Fruit fly (Drosophila melanogaster): ENCODE data around the gene CG1116.

Gene CG1116

dm6 chr3R:5211901-5212758 is 7.3 kb upstream of the CG1116 start (continued):
- peak; percentile 74 for TF ChIP-seq Xbp1 (GFP tag; optimal IDR thresholded peaks at IDR 0.05)
- peak; percentile 63 for TF ChIP-seq Usf (GFP tag; optimal IDR thresholded peaks at IDR 0.05)
- peak; percentile 40; the same call in 1 of the 2 replicates for TF ChIP-seq ap (GFP tag; IDR thresholded peaks at IDR 0.05)
- peak in 1 of 2 experiments; percentile 48 for TF ChIP-seq insv (GFP tag; optimal IDR thresholded peaks at IDR 0.05)
- TF ChIP-seq Asciz (GFP tag; optimal IDR thresholded peaks at IDR 0.05) = peak; percentile 8
- peak; percentile 18 for TF ChIP-seq lov (optimal IDR thresholded peaks at IDR 0.05)
- TF ChIP-seq lov (GFP tag; IDR thresholded peaks at IDR 0.05) = peak; percentile 82; the same call in 2 of the 3 replicates
- peak; percentile 82 for TF ChIP-seq CG17328 (GFP tag; IDR thresholded peaks at IDR 0.05)
- TF ChIP-seq Neu2 (GFP tag; optimal IDR thresholded peaks at IDR 0.05; ENCODE audit: borderline replicate concordance) = peak; percentile 90
- TF ChIP-seq cato (GFP tag; optimal IDR thresholded peaks at IDR 0.05; ENCODE audit: borderline replicate concordance) = peak; percentile 46
- TF ChIP-seq trh (GFP tag; optimal IDR thresholded peaks at IDR 0.05) = peak; percentile 53
- no peak for TF ChIP-seq CG4360 (GFP tag; IDR thresholded peaks at IDR 0.05)
- TF ChIP-seq CG9727 (GFP tag; optimal IDR thresholded peaks at IDR 0.05) = peak; percentile 96
- TF ChIP-seq Mes4 (GFP tag; optimal IDR thresholded peaks at IDR 0.05) = peak; percentile 72
- TF ChIP-seq Atf-2 (GFP tag; optimal IDR thresholded peaks at IDR 0.05) = peak; percentile 85
- peak; percentile 40 for TF ChIP-seq HLH54F (GFP tag; optimal IDR thresholded peaks at IDR 0.05)
- no peak for TF ChIP-seq Aef1 (GFP tag; IDR thresholded peaks at IDR 0.05)
- peak; percentile 45 for TF ChIP-seq kay (GFP tag; optimal IDR thresholded peaks at IDR 0.05)
- peak; percentile 44 for TF ChIP-seq CG11723 (GFP tag; optimal IDR thresholded peaks at IDR 0.05)
- no peak for TF ChIP-seq CG7963 (GFP tag; IDR thresholded peaks at IDR 0.05; ENCODE audit: partially characterized antibody)
- peak; percentile 24; the same call in 1 of the 3 replicates for TF ChIP-seq CG14050 (GFP tag; IDR thresholded peaks at IDR 0.05)
- TF ChIP-seq CG10654 (GFP tag; optimal IDR thresholded peaks at IDR 0.05) = peak; percentile 52
- TF ChIP-seq chm (GFP tag; IDR thresholded peaks at IDR 0.05) = peak; percentile 60; the same call in 1 of the 2 replicates
- TF ChIP-seq ERR (GFP tag; optimal IDR thresholded peaks at IDR 0.05) = no peak
- peak; percentile 95 for TF ChIP-seq CG10979 (tag; optimal IDR thresholded peaks at IDR 0.05)
- peak; percentile 62 for TF ChIP-seq TFAM (GFP tag; optimal IDR thresholded peaks at IDR 0.05)
- TF ChIP-seq CG3838 (GFP tag; optimal IDR thresholded peaks at IDR 0.05) = no peak
- TF ChIP-seq Kr (GFP tag; optimal IDR thresholded peaks at IDR 0.05) = peak; percentile 95
- peak; percentile 24 for TF ChIP-seq CG8281 (tag; optimal IDR thresholded peaks at IDR 0.05)
- peak; percentile 52 for TF ChIP-seq CG18599 (GFP tag; optimal IDR thresholded peaks at IDR 0.05)
- no peak for TF ChIP-seq mirr (GFP tag; optimal IDR thresholded peaks at IDR 0.05)
- no peak for TF ChIP-seq CG9215 (GFP tag; IDR thresholded peaks at IDR 0.05)
- no peak for TF ChIP-seq Bteb2 (GFP tag; optimal IDR thresholded peaks at IDR 0.05)
- peak; percentile 70 for TF ChIP-seq CG1529 (GFP tag; optimal IDR thresholded peaks at IDR 0.05)
- TF ChIP-seq GATAe (GFP tag; conservative IDR thresholded peaks at IDR 0.05) = no peak
- TF ChIP-seq CG10267 (tag; optimal IDR thresholded peaks at IDR 0.05) = peak; percentile 87
- peak; percentile 69 for TF ChIP-seq CG13424 (tag; optimal IDR thresholded peaks at IDR 0.05)
- TF ChIP-seq pb (GFP tag; optimal IDR thresholded peaks at IDR 0.05) = peak; percentile 74
- peak; percentile 2 for TF ChIP-seq kah (GFP tag; optimal IDR thresholded peaks at IDR 0.05)
- TF ChIP-seq Med (GFP tag) = peak; percentile 87
- TF ChIP-seq sc (optimal IDR thresholded peaks at IDR 0.05) = no peak
- peak; percentile 70 for TF ChIP-seq sc (GFP tag; optimal IDR thresholded peaks at IDR 0.05)
- no peak for TF ChIP-seq Hand (GFP tag; optimal IDR thresholded peaks at IDR 0.05)
- TF ChIP-seq CG12744 (GFP tag; optimal IDR thresholded peaks at IDR 0.05) = peak; percentile 42
- TF ChIP-seq Bdp1 (GFP tag; optimal IDR thresholded peaks at IDR 0.05) = peak; percentile 75
- no peak for TF ChIP-seq zfh2 (GFP tag; optimal IDR thresholded peaks at IDR 0.05)
- peak; percentile 80 for TF ChIP-seq Six4 (GFP tag; optimal IDR thresholded peaks at IDR 0.05)
- TF ChIP-seq CG7745 (tag; optimal IDR thresholded peaks at IDR 0.05) = peak; percentile 52
- TF ChIP-seq CG4820 (GFP tag; optimal IDR thresholded peaks at IDR 0.05) = peak; percentile 78
